Worm (Caenorhabditis elegans): ENCODE measurements around the gene ZK938.10.

ce11 chrII:9845239-9845638, 5.6 kb downstream of the ZK938.10 start, which contains the start of gene chil-9:
- TF ChIP-seq mml-1 (tag; optimal IDR thresholded peaks at IDR 0.05) (no peak), ama-1 (optimal IDR thresholded peaks at IDR 0.05) (no peak)
